Fruit fly (Drosophila melanogaster): Measurements from ENCODE around the gene Cog4.

Cog4 gene

dm6 chr2L:10519225-10519624 lies 30.8 kb upstream of the Cog4 start (continued):
- TF ChIP-seq hth (optimal IDR thresholded peaks at IDR 0.05), result no peak
- 0 out of 2 replicates have a peak, but pooled peaks have one; percentile 12 for TF ChIP-seq CG9932 (GFP tag; IDR thresholded peaks at IDR 0.05)
- peak; percentile 42 for TF ChIP-seq ro (GFP tag; IDR thresholded peaks at IDR 0.05)
- TF ChIP-seq CG6791 (GFP tag; IDR thresholded peaks at IDR 0.05; ENCODE audit: partially characterized antibody), result no peak
- peak; percentile 53; the same call in 1 of the 2 replicates for TF ChIP-seq ranshi (GFP tag; IDR thresholded peaks at IDR 0.05)
- no peak for TF ChIP-seq crc (GFP tag; optimal IDR thresholded peaks at IDR 0.05)
- no peak for TF ChIP-seq chm (GFP tag; IDR thresholded peaks at IDR 0.05)
- TF ChIP-seq Max (GFP tag; optimal IDR thresholded peaks at IDR 0.05), result peak; percentile 22
- peak; percentile 43 for TF ChIP-seq CG6765 (GFP tag; optimal IDR thresholded peaks at IDR 0.05)
- TF ChIP-seq CG9876 (GFP tag; optimal IDR thresholded peaks at IDR 0.05), result no peak
- TF ChIP-seq HHEX (GFP tag; optimal IDR thresholded peaks at IDR 0.05), result peak; percentile 60
- no peak for TF ChIP-seq ham (GFP tag; IDR thresholded peaks at IDR 0.05)
- TF ChIP-seq CG8765 (GFP tag; IDR thresholded peaks at IDR 0.05), result no peak
- TF ChIP-seq D19A (tag; optimal IDR thresholded peaks at IDR 0.05), result peak; percentile 95
- TF ChIP-seq CG34376 (GFP tag; optimal IDR thresholded peaks at IDR 0.05), result no peak
- TF ChIP-seq CG31388 (GFP tag; optimal IDR thresholded peaks at IDR 0.05), result no peak
- TF ChIP-seq shn (GFP tag; optimal IDR thresholded peaks at IDR 0.05), result no peak
- TF ChIP-seq fd96Cb (tag; optimal IDR thresholded peaks at IDR 0.05), result peak; percentile 29
- TF ChIP-seq CTCF (GFP tag; optimal IDR thresholded peaks at IDR 0.05), result no peak
- peak; percentile 21 for TF ChIP-seq CG10274 (GFP tag; optimal IDR thresholded peaks at IDR 0.05)
- no peak; the same call in 1 of the 2 replicates for TF ChIP-seq Rx (GFP tag; IDR thresholded peaks at IDR 0.05)
- TF ChIP-seq trem (tag; optimal IDR thresholded peaks at IDR 0.05), result no peak
- TF ChIP-seq Antp (GFP tag; optimal IDR thresholded peaks at IDR 0.05), result peak; percentile 23
- peak; percentile 64; the same call in 1 of the 2 replicates for TF ChIP-seq CG7372 (GFP tag; IDR thresholded peaks at IDR 0.05)
- TF ChIP-seq mirr (GFP tag; optimal IDR thresholded peaks at IDR 0.05), result no peak
- TF ChIP-seq CG7928 (GFP tag; optimal IDR thresholded peaks at IDR 0.05), result no peak
- TF ChIP-seq crol (GFP tag; IDR thresholded peaks at IDR 0.05), result 0 out of 2 replicates have a peak, but pooled peaks have one; percentile 7
- TF ChIP-seq CG8478 (optimal IDR thresholded peaks at IDR 0.05), result no peak
- peak; percentile 45; the same call in 2 of the 3 replicates for TF ChIP-seq B-H1 (GFP tag; IDR thresholded peaks at IDR 0.05)
- TF ChIP-seq amos (GFP tag; IDR thresholded peaks at IDR 0.05; ENCODE audit: partially characterized antibody), result no peak
- no peak for TF ChIP-seq luna (GFP tag; optimal IDR thresholded peaks at IDR 0.05)
- peak; percentile 57; the same call in 1 of the 2 replicates for TF ChIP-seq danr (GFP tag; IDR thresholded peaks at IDR 0.05)
- TF ChIP-seq gro (GFP tag; optimal IDR thresholded peaks at IDR 0.05), result peak; percentile 59
- peak; percentile 27 for TF ChIP-seq bab2 (GFP tag; optimal IDR thresholded peaks at IDR 0.05)
- peak; percentile 20 for TF ChIP-seq chn (GFP tag; optimal IDR thresholded peaks at IDR 0.05)
- TF ChIP-seq Sry-δ (GFP tag; optimal IDR thresholded peaks at IDR 0.05), result no peak
- TF ChIP-seq CG14050 (GFP tag; IDR thresholded peaks at IDR 0.05), result peak; percentile 58
- no peak for TF ChIP-seq MESR4 (GFP tag; optimal IDR thresholded peaks at IDR 0.05)
- no peak for TF ChIP-seq CG17912 (GFP tag; optimal IDR thresholded peaks at IDR 0.05)
- no peak for TF ChIP-seq MTF-1 (GFP tag; optimal IDR thresholded peaks at IDR 0.05; ENCODE audit: borderline replicate concordance)
- TF ChIP-seq sug (tag; optimal IDR thresholded peaks at IDR 0.05), result peak; percentile 30
- TF ChIP-seq ftz-f1 (GFP tag; optimal IDR thresholded peaks at IDR 0.05), result no peak
- no peak for TF ChIP-seq NC2β (GFP tag; optimal IDR thresholded peaks at IDR 0.05)
- peak; percentile 75 for TF ChIP-seq CG32532 (GFP tag; IDR thresholded peaks at IDR 0.05)
- no peak for TF ChIP-seq CG6654 (GFP tag; optimal IDR thresholded peaks at IDR 0.05)
- peak; percentile 44 for TF ChIP-seq CG15011 (GFP tag; optimal IDR thresholded peaks at IDR 0.05)
- TF ChIP-seq Stat92E (GFP tag; optimal IDR thresholded peaks at IDR 0.05), result no peak
- TF ChIP-seq Eip74EF (GFP tag; optimal IDR thresholded peaks at IDR 0.05), result peak in 1 of 2 experiments; percentile 41
- TF ChIP-seq btn (GFP tag; optimal IDR thresholded peaks at IDR 0.05), result no peak
- TF ChIP-seq CG10565 (GFP tag; optimal IDR thresholded peaks at IDR 0.05), result no peak
- peak; percentile 70 for TF ChIP-seq stc (GFP tag; IDR thresholded peaks at IDR 0.05)
- TF ChIP-seq CG13123 (GFP tag; optimal IDR thresholded peaks at IDR 0.05), result no peak
- no peak for TF ChIP-seq Doc2 (GFP tag; IDR thresholded peaks at IDR 0.05)

Measured in whole organism, embryonic.